Worm (Caenorhabditis elegans) whole organism, mixed stage, embryonic: Measurements from ENCODE around the gene gmps-1.

Experiments
- M03D4.4 ChIP-seq: sonication (generic microtip); optimal IDR thresholded peaks from 2 replicates; lab custom pipeline; 2017; ENCODE audit warnings: mild to moderate bottlenecking, missing genetic modification characterization, missing compliant biosample characterization
- ceh-39 ChIP-seq: fragments of 150-350 bp; optimal IDR thresholded peaks from 2 replicates; lab custom pipeline; 2014; ENCODE audit warnings: missing biosample characterization, missing genetic modification characterization
- ceh-43 ChIP-seq: fragments of 200-800 bp; sonication (Bioruptor generic); optimal IDR thresholded peaks from 2 replicates; lab custom pipeline; 2018; ENCODE audit warnings: mild to moderate bottlenecking, missing genetic modification characterization, moderate library complexity, missing compliant biosample characterization
- ceh-83 ChIP-seq: fragments of 200-800 bp; sonication (Bioruptor generic); optimal IDR thresholded peaks from 2 replicates; lab custom pipeline; 2018; ENCODE audit warnings: mild to moderate bottlenecking, missing genetic modification characterization, missing compliant biosample characterization
- ces-1 ChIP-seq: fragments of 150-350 bp; optimal IDR thresholded peaks from 2 replicates; lab custom pipeline; 2014; ENCODE audit warnings: missing biosample characterization, missing genetic modification reagents, missing genetic modification characterization
- drap-1 ChIP-seq: fragments of 200-800 bp; sonication (Bioruptor generic); optimal IDR thresholded peaks from 3 replicates; lab custom pipeline; 2018; ENCODE audit warnings: mild to moderate bottlenecking, missing genetic modification characterization, missing compliant biosample characterization
- elt-1 ChIP-seq: sonication (generic microtip); optimal IDR thresholded peaks from 2 replicates; lab custom pipeline; 2017; ENCODE audit warnings: missing genetic modification characterization, mild to moderate bottlenecking, missing compliant biosample characterization, antibody characterized with exemption, moderate library complexity, borderline replicate concordance; ENCODE audit not compliant: insufficient read depth
- elt-3 ChIP-seq: fragments of 150-350 bp; optimal IDR thresholded peaks from 2 replicates; lab custom pipeline; 2014; ENCODE audit warnings: missing biosample characterization, missing genetic modification characterization
- flh-1 ChIP-seq: fragments of 200-800 bp; sonication (Bioruptor generic); optimal IDR thresholded peaks from 2 replicates; lab custom pipeline; 2018; ENCODE audit warnings: mild to moderate bottlenecking, missing genetic modification characterization, moderate library complexity, missing compliant biosample characterization
- ham-2 ChIP-seq: fragments of 200-800 bp; sonication (Bioruptor generic); optimal IDR thresholded peaks from 2 replicates; lab custom pipeline; 2018; ENCODE audit warnings: mild to moderate bottlenecking, missing genetic modification characterization, missing compliant biosample characterization
- hlh-1 ChIP-seq: fragments of 150-350 bp; optimal IDR thresholded peaks from 2 replicates; lab custom pipeline; 2014; ENCODE audit warnings: missing biosample characterization, missing genetic modification reagents, missing genetic modification characterization
- lin-13 ChIP-seq: fragments of 150-350 bp; optimal IDR thresholded peaks from 2 replicates; lab custom pipeline; 2014; ENCODE audit warnings: missing biosample characterization, missing genetic modification characterization
- lsy-2 ChIP-seq: fragments of 150-350 bp; optimal IDR thresholded peaks from 2 replicates; lab custom pipeline; 2014; ENCODE audit warnings: missing biosample characterization, missing genetic modification characterization
- mab-5 ChIP-seq: fragments of 150-350 bp; optimal IDR thresholded peaks from 2 replicates; lab custom pipeline; 2014; ENCODE audit warnings: missing biosample characterization, missing genetic modification characterization
- mep-1 ChIP-seq: fragments of 150-350 bp; optimal IDR thresholded peaks from 2 replicates; lab custom pipeline; 2017; ENCODE audit warnings: missing biosample characterization, missing genetic modification reagents, missing genetic modification characterization, inconsistent platforms
- mls-2 ChIP-seq: sonication (generic microtip); optimal IDR thresholded peaks from 2 replicates; lab custom pipeline; 2016; ENCODE audit warnings: mild to moderate bottlenecking, missing genetic modification characterization, moderate library complexity, missing compliant biosample characterization
- nhr-12 ChIP-seq: fragments of 150-350 bp; optimal IDR thresholded peaks from 2 replicates; lab custom pipeline; 2014; ENCODE audit warnings: missing biosample characterization, missing genetic modification characterization
- nhr-237 ChIP-seq: fragments of 150-350 bp; optimal IDR thresholded peaks from 2 replicates; lab custom pipeline; 2014; ENCODE audit warnings: missing biosample characterization, missing genetic modification characterization
- nhr-28 ChIP-seq: fragments of 150-350 bp; optimal IDR thresholded peaks from 2 replicates; lab custom pipeline; 2014; ENCODE audit warnings: missing biosample characterization, missing genetic modification characterization
- nhr-76 ChIP-seq: sonication (generic microtip); optimal IDR thresholded peaks from 2 replicates; lab custom pipeline; 2017; ENCODE audit warnings: missing biosample characterization, missing genetic modification characterization
- pha-4 ChIP-seq: fragments of 150-350 bp; optimal IDR thresholded peaks from 2 replicates; lab custom pipeline; 2018; ENCODE audit warnings: missing biosample characterization, missing genetic modification reagents, missing genetic modification characterization
- snpc-4 ChIP-seq: fragments of 150-350 bp; optimal IDR thresholded peaks from 2 replicates; lab custom pipeline; 2014; ENCODE audit warnings: missing biosample characterization, missing genetic modification characterization
- sptf-1 ChIP-seq: sonication (generic microtip); optimal IDR thresholded peaks from 2 replicates; lab custom pipeline; 2017; ENCODE audit warnings: mild to moderate bottlenecking, missing genetic modification characterization, moderate library complexity, missing compliant biosample characterization
- tbx-8 ChIP-seq: fragments of 200-800 bp; sonication (Bioruptor generic); optimal IDR thresholded peaks from 2 replicates; lab custom pipeline; 2018; ENCODE audit warnings: mild to moderate bottlenecking, missing genetic modification characterization, moderate library complexity, missing compliant biosample characterization
- unc-120 ChIP-seq: sonication (generic microtip); optimal IDR thresholded peaks from 2 replicates; lab custom pipeline; 2017; ENCODE audit warnings: missing genetic modification characterization, missing compliant biosample characterization; ENCODE audit not compliant: poor library complexity, severe bottlenecking
- unc-39 ChIP-seq: fragments of 150-350 bp; optimal IDR thresholded peaks from 2 replicates; lab custom pipeline; 2014; ENCODE audit warnings: missing biosample characterization, missing genetic modification characterization
- unc-62 ChIP-seq: fragments of 150-350 bp; optimal IDR thresholded peaks from 2 replicates; lab custom pipeline; 2014; ENCODE audit warnings: missing biosample characterization, missing genetic modification reagents, missing genetic modification characterization
- ztf-11 ChIP-seq: fragments of 150-350 bp; optimal IDR thresholded peaks from 2 replicates; lab custom pipeline; 2014; ENCODE audit warnings: missing biosample characterization, missing genetic modification characterization

The gmps-1 gene

ce11 chrII:10894996-10895395 is 26.5 kb upstream of the gmps-1 start, which contains the start of gene sra-10:
Gene sra-10 (minus strand): TSS chrII:10895096.
- TF ChIP-seq pha-4 (tag; lab: Kevin White, UChicago) (no peak), M03D4.4 (no peak), nhr-76 (tag; lab: Kevin White, UChicago) (no peak), elt-3 (tag; lab: Kevin White, UChicago) (no peak)

ce11 chrII:10888979-10889378 is 20.5 kb upstream of the gmps-1 start, which contains the start of gene ptr-8:
Gene ptr-8 (plus strand): TSS chrII:10889279.
- no peak for TF ChIP-seq nhr-28 (tag; lab: Kevin White, UChicago)
- TF ChIP-seq mls-2 (tag; lab: Kevin White, UChicago) = no peak
- no peak for TF ChIP-seq ceh-83
- TF ChIP-seq ceh-39 (tag; lab: Kevin White, UChicago) = no peak
- TF ChIP-seq ham-2 (GFP tag; lab: Kevin White, UChicago) = no peak
- no peak for TF ChIP-seq unc-62 (GFP tag; lab: Kevin White, UChicago)
- TF ChIP-seq sptf-1 (tag; lab: Kevin White, UChicago) = no peak
- no peak for TF ChIP-seq lsy-2
- TF ChIP-seq flh-1 (GFP tag; lab: Kevin White, UChicago) = no peak

- TF ChIP-seq tbx-8 = no peak
- TF ChIP-seq ceh-39 (tag; lab: Kevin White, UChicago) = no peak
- no peak for TF ChIP-seq mab-5 (tag; lab: Kevin White, UChicago)
- TF ChIP-seq snpc-4 (tag; lab: Kevin White, UChicago) = no peak
- TF ChIP-seq unc-120 (tag; lab: Kevin White, UChicago) = no peak
These were observed 18.6 kb upstream of the gmps-1 start for ce11 chrII:10887097-10887496.

- TF ChIP-seq unc-120 (tag; lab: Kevin White, UChicago) (no peak), ham-2 (GFP tag; lab: Kevin White, UChicago) (no peak), elt-3 (tag; lab: Kevin White, UChicago) (no peak), ztf-11 (tag; lab: Kevin White, UChicago) (no peak), tbx-8 (no peak), ceh-39 (tag; lab: Kevin White, UChicago) (no peak), ces-1 (GFP tag; lab: Kevin White, UChicago) (no peak), hlh-1 (tag; lab: Kevin White, UChicago) (no peak)
- TF ChIP-seq, all 35 proteins: peak for 0
These were observed 17.5 kb upstream of the gmps-1 start, which contains the start of gene F44F4.3 for ce11 chrII:10885868-10886514. Gene F44F4.3 (minus strand): TSS chrII:10885918.

DNA sequence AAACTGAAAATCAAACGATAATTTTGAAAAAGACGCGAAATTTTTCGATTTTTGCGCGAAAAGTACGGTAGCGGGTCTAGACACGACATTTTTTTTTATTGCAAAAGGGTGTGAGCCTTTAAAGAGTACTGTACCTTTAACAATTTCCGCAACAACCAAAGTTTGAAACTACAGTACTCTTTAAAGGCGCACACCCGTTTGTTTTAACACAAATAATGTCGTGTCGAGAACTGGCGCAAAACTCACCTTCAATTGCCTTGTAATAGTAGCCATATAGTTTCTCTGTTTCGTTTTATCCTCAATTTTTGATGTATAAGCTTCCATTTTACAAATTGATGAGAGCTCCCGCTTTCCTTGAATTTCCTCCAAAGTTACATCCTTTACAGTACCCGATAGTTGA is 16.7 kb upstream of the gmps-1 start:
- TF ChIP-seq nhr-12 (tag; lab: Kevin White, UChicago) = no peak
- no peak for TF ChIP-seq mep-1 (tag; lab: Kevin White, UChicago)
- no peak for TF ChIP-seq lsy-2
- no peak for TF ChIP-seq hlh-1 (tag; lab: Kevin White, UChicago)
- TF ChIP-seq snpc-4 (tag; lab: Kevin White, UChicago) = no peak
- no peak for TF ChIP-seq ceh-43
- no peak for TF ChIP-seq sptf-1 (tag; lab: Kevin White, UChicago)
- no peak for TF ChIP-seq drap-1
- no peak for TF ChIP-seq ceh-39 (tag; lab: Kevin White, UChicago)
- no peak for TF ChIP-seq flh-1 (GFP tag; lab: Kevin White, UChicago)
- TF ChIP-seq ztf-11 (tag; lab: Kevin White, UChicago) = no peak
- TF ChIP-seq nhr-28 (tag; lab: Kevin White, UChicago) = no peak
- no peak for TF ChIP-seq elt-1 (tag; lab: Kevin White, UChicago)

ce11 chrII:10884396-10884795 is 15.9 kb upstream of the gmps-1 start, which contains the start of gene egg-3:
Gene egg-3 (minus strand): TSS chrII:10884441.
- no peak for TF ChIP-seq lsy-2
- TF ChIP-seq ham-2 (GFP tag; lab: Kevin White, UChicago) = no peak
- no peak for TF ChIP-seq ceh-83
- no peak for TF ChIP-seq flh-1 (GFP tag; lab: Kevin White, UChicago)
- no peak for TF ChIP-seq lin-13 (tag; lab: Kevin White, UChicago)
- no peak for TF ChIP-seq nhr-237 (tag; lab: Kevin White, UChicago)
- TF ChIP-seq drap-1 = no peak
- TF ChIP-seq tbx-8 = no peak
- TF ChIP-seq ztf-11 (tag; lab: Kevin White, UChicago) = no peak
- TF ChIP-seq nhr-12 (tag; lab: Kevin White, UChicago) = no peak
- TF ChIP-seq nhr-28 (tag; lab: Kevin White, UChicago) = no peak
- no peak for TF ChIP-seq snpc-4 (tag; lab: Kevin White, UChicago)
- no peak for TF ChIP-seq mab-5 (tag; lab: Kevin White, UChicago)
- no peak for TF ChIP-seq unc-39 (tag; lab: Kevin White, UChicago)
